Fruit fly (Drosophila melanogaster): Measurements from ENCODE around the gene grn.

Gene grn

dm6 chr3R:8115205-8115604 is 66.0 kb downstream of the grn start:
- peak; percentile 27 for TF ChIP-seq CG17801 (GFP tag; optimal IDR thresholded peaks at IDR 0.05; ENCODE audit: partially characterized antibody)

- TF ChIP-seq CG17801 (GFP tag; optimal IDR thresholded peaks at IDR 0.05; ENCODE audit: partially characterized antibody): peak; percentile 64
Observed at dm6 chr3R:8113833-8114673, 67.2 kb downstream of the grn start.

dm6 chr3R:8112880-8113832 is 68.1 kb downstream of the grn start:
- TF ChIP-seq CG17801 (GFP tag; optimal IDR thresholded peaks at IDR 0.05; ENCODE audit: partially characterized antibody): no peak

- TF ChIP-seq CG17801 (GFP tag; optimal IDR thresholded peaks at IDR 0.05; ENCODE audit: partially characterized antibody): peak; percentile 60
Observed at dm6 chr3R:8111789-8112382, 69.4 kb downstream of the grn start.

- TF ChIP-seq CG17801 (GFP tag; optimal IDR thresholded peaks at IDR 0.05; ENCODE audit: partially characterized antibody): no peak
Observed at dm6 chr3R:8110951-8111350, 70.3 kb downstream of the grn start.

dm6 chr3R:8110198-8110642 is 71.0 kb downstream of the grn start:
- no peak for TF ChIP-seq CG17801 (GFP tag; optimal IDR thresholded peaks at IDR 0.05; ENCODE audit: partially characterized antibody)

dm6 chr3R:8109782-8110181 is 71.5 kb downstream of the grn start:
- TF ChIP-seq CG17801 (GFP tag; optimal IDR thresholded peaks at IDR 0.05; ENCODE audit: partially characterized antibody): no peak

dm6 chr3R:8108770-8109169 is 72.5 kb downstream of the grn start:
- no peak for TF ChIP-seq CG17801 (GFP tag; optimal IDR thresholded peaks at IDR 0.05; ENCODE audit: partially characterized antibody)

- TF ChIP-seq CG17801 (GFP tag; optimal IDR thresholded peaks at IDR 0.05; ENCODE audit: partially characterized antibody): peak; percentile 21
Observed at dm6 chr3R:8106909-8107841, 74.1 kb downstream of the grn start.

dm6 chr3R:8105839-8106718 is 75.2 kb downstream of the grn start:
- TF ChIP-seq CG17801 (GFP tag; optimal IDR thresholded peaks at IDR 0.05; ENCODE audit: partially characterized antibody): peak; percentile 95

- peak; percentile 54 for TF ChIP-seq CG17801 (GFP tag; optimal IDR thresholded peaks at IDR 0.05; ENCODE audit: partially characterized antibody)
Observed at dm6 chr3R:8105088-8105542, 76.1 kb downstream of the grn start, which contains the start of gene puc. Gene puc (plus strand): TSS chr3R:8105332.
